Worm (Caenorhabditis elegans) whole organism, L2 larva: ENCODE data around the gene nlp-31.

Experiments
- R02D3.7 ChIP-seq: fragments of 150-350 bp; optimal IDR thresholded peaks from 2 replicates; lab custom pipeline; 2014; ENCODE audit warnings: missing biosample characterization, missing genetic modification characterization
- Y55F3AM.14 ChIP-seq: fragments of 200-800 bp; sonication (Bioruptor generic); optimal IDR thresholded peaks from 2 replicates; lab custom pipeline; 2018; ENCODE audit warnings: mild to moderate bottlenecking, missing genetic modification characterization, missing compliant biosample characterization
- ZK546.5 ChIP-seq: sonication (generic microtip); optimal IDR thresholded peaks from 2 replicates; lab custom pipeline; 2017; ENCODE audit warnings: missing biosample characterization, missing genetic modification characterization
- alr-1 ChIP-seq: fragments of 150-350 bp; optimal IDR thresholded peaks from 2 replicates; lab custom pipeline; 2014; ENCODE audit warnings: missing biosample characterization, missing genetic modification characterization
- ama-1 ChIP-seq: fragments of 150-350 bp; optimal IDR thresholded peaks from 2 replicates; lab custom pipeline; 2018; ENCODE audit warnings: inconsistent platforms
- blmp-1 ChIP-seq: sonication (generic microtip); optimal IDR thresholded peaks from 2 replicates; lab custom pipeline; 2017; ENCODE audit warnings: missing genetic modification characterization, mild to moderate bottlenecking, missing compliant biosample characterization, antibody characterized with exemption, moderate library complexity; ENCODE audit not compliant: insufficient read depth
- ceh-82 ChIP-seq: fragments of 150-350 bp; optimal IDR thresholded peaks from 2 replicates; lab custom pipeline; 2014; ENCODE audit warnings: missing biosample characterization, missing genetic modification characterization
- crh-2 ChIP-seq: sonication (generic microtip); optimal IDR thresholded peaks from 2 replicates; lab custom pipeline; 2017; ENCODE audit warnings: missing biosample characterization, missing genetic modification characterization
- egl-27 ChIP-seq: sonication (generic microtip); optimal IDR thresholded peaks from 3 replicates; lab custom pipeline; 2017; ENCODE audit warnings: missing biosample characterization, missing genetic modification reagents, missing genetic modification characterization
- elt-1 ChIP-seq: fragments of 150-350 bp; optimal IDR thresholded peaks from 2 replicates; lab custom pipeline; 2014; ENCODE audit warnings: missing biosample characterization, missing genetic modification characterization
- elt-3 ChIP-seq: sonication (generic microtip); optimal IDR thresholded peaks from 2 replicates; lab custom pipeline; 2017; ENCODE audit warnings: missing biosample characterization, missing genetic modification characterization
- gmeb-1 ChIP-seq: fragments of 150-350 bp; optimal IDR thresholded peaks from 2 replicates; lab custom pipeline; 2014; ENCODE audit warnings: missing biosample characterization, missing genetic modification characterization
- lin-11 ChIP-seq: fragments of 150-350 bp; sonication (generic microtip); optimal IDR thresholded peaks from 2 replicates; lab custom pipeline; 2014; ENCODE audit warnings: missing biosample characterization, missing genetic modification characterization, inconsistent platforms, mixed read lengths
- lin-13 ChIP-seq: fragments of 150-350 bp; optimal IDR thresholded peaks from 2 replicates; lab custom pipeline; 2014; ENCODE audit warnings: missing biosample characterization, missing genetic modification reagents, missing genetic modification characterization
- lin-39 ChIP-seq: fragments of 150-350 bp; optimal IDR thresholded peaks from 2 replicates; lab custom pipeline; 2014; ENCODE audit warnings: missing biosample characterization, missing genetic modification reagents, missing genetic modification characterization
- mbf-1 ChIP-seq: sonication (generic microtip); optimal IDR thresholded peaks from 2 replicates; lab custom pipeline; 2017; ENCODE audit warnings: missing biosample characterization, missing genetic modification characterization
- nhr-10 ChIP-seq: sonication (generic microtip); optimal IDR thresholded peaks from 2 replicates; lab custom pipeline; 2017; ENCODE audit warnings: missing biosample characterization, missing genetic modification characterization
- nhr-11 ChIP-seq: fragments of 150-350 bp; optimal IDR thresholded peaks from 2 replicates; lab custom pipeline; 2014; ENCODE audit warnings: missing biosample characterization, missing genetic modification characterization
- nhr-21 ChIP-seq: fragments of 150-350 bp; optimal IDR thresholded peaks from 2 replicates; lab custom pipeline; 2014; ENCODE audit warnings: missing biosample characterization, missing genetic modification characterization
- nhr-237 ChIP-seq: fragments of 150-350 bp; optimal IDR thresholded peaks from 2 replicates; lab custom pipeline; 2014; ENCODE audit warnings: missing biosample characterization, missing genetic modification characterization
- nhr-25 ChIP-seq: fragments of 150-350 bp; sonication (generic microtip); optimal IDR thresholded peaks from 3 replicates; lab custom pipeline; 2014; ENCODE audit warnings: missing biosample characterization, missing genetic modification characterization
- nhr-6 ChIP-seq: fragments of 150-350 bp; optimal IDR thresholded peaks from 2 replicates; lab custom pipeline; 2014; ENCODE audit warnings: missing biosample characterization, missing genetic modification characterization
- nhr-77 ChIP-seq: fragments of 150-350 bp; optimal IDR thresholded peaks from 2 replicates; lab custom pipeline; 2014; ENCODE audit warnings: missing biosample characterization, missing genetic modification characterization
- peb-1 ChIP-seq: fragments of 150-350 bp; optimal IDR thresholded peaks from 2 replicates; lab custom pipeline; 2014; ENCODE audit warnings: missing biosample characterization, missing genetic modification characterization
- skn-1 ChIP-seq: sonication (generic microtip); optimal IDR thresholded peaks from 2 replicates; lab custom pipeline; 2017; ENCODE audit warnings: missing biosample characterization, missing genetic modification characterization
- sma-3 ChIP-seq: sonication (generic microtip); optimal IDR thresholded peaks from 2 replicates; lab custom pipeline; 2016; ENCODE audit warnings: missing genetic modification reagents, missing genetic modification characterization, missing compliant biosample characterization
- sma-9 ChIP-seq, 2 experiments: fragments of 150-350 bp in 1 of 2; sonication (generic microtip) in 1 of 2; optimal IDR thresholded peaks; 2 replicates each; lab custom pipeline; 2014 to 2016; ENCODE audit warnings: missing genetic modification characterization in 2 of 2, mild to moderate bottlenecking in 1 of 2, missing biosample characterization in 1 of 2, missing compliant biosample characterization in 1 of 2, missing genetic modification reagents in 1 of 2, moderate library complexity in 1 of 2
- unc-39 ChIP-seq: fragments of 150-350 bp; optimal IDR thresholded peaks from 2 replicates; lab custom pipeline; 2014; ENCODE audit warnings: missing biosample characterization, missing genetic modification characterization
- unc-62 ChIP-seq: fragments of 150-350 bp; optimal IDR thresholded peaks from 2 replicates; lab custom pipeline; 2014; ENCODE audit warnings: missing biosample characterization, missing genetic modification reagents, missing genetic modification characterization
- zag-1 ChIP-seq: fragments of 150-350 bp; optimal IDR thresholded peaks from 2 replicates; lab custom pipeline; 2014; ENCODE audit warnings: missing biosample characterization, missing genetic modification characterization
- ztf-1 ChIP-seq: fragments of 200-800 bp; sonication (Bioruptor generic); conservative IDR thresholded peaks from 2 replicates; pipeline ENCODE4 v1.3.6; 2022; ENCODE audit warnings: missing genetic modification characterization, missing compliant biosample characterization
- ztf-4 ChIP-seq: fragments of 150-350 bp; optimal IDR thresholded peaks from 2 replicates; lab custom pipeline; 2014; ENCODE audit warnings: missing biosample characterization, missing genetic modification characterization

The nlp-31 gene

ce11 chrV:3976964-3977363, 2.9 kb upstream of the nlp-31 start, which contains the start of gene str-83:
TSS of gene str-83 (plus strand) at chrV:3977264.
- no peak for TF ChIP-seq zag-1 (tag; lab: Kevin White, UChicago)
- TF ChIP-seq ZK546.5 (tag; lab: Kevin White, UChicago), result no peak

- no peak for TF ChIP-seq ceh-82 (tag; lab: Kevin White, UChicago)
- no peak for TF ChIP-seq mbf-1 (tag; lab: Kevin White, UChicago)
- TF ChIP-seq lin-39 (tag; lab: Kevin White, UChicago), result no peak
- no peak for TF ChIP-seq nhr-25 (tag; lab: Kevin White, UChicago)
- TF ChIP-seq lin-11, result no peak
- TF ChIP-seq nhr-237, result no peak
- no peak for TF ChIP-seq sma-3 (GFP tag; lab: Kevin White, UChicago)
These were observed 802 bp upstream of the nlp-31 start, which contains the start of gene nlp-34 for ce11 chrV:3979053-3979452. TSS of gene nlp-34 (minus strand) at chrV:3979134.

ce11 chrV:3980228-3980933, 526 bp downstream of the nlp-31 start:
- TF ChIP-seq mbf-1 (tag; lab: Kevin White, UChicago) (no peak), ama-1 (lab: Kevin White, UChicago) (peak; percentile 23), nhr-10 (tag; lab: Kevin White, UChicago) (no peak), R02D3.7 (no peak), nhr-6 (tag; lab: Kevin White, UChicago) (no peak), sma-3 (GFP tag; lab: Kevin White, UChicago) (peak; percentile 21), Y55F3AM.14 (GFP tag; lab: Kevin White, UChicago) (no peak), nhr-21 (tag; lab: Kevin White, UChicago) (peak; percentile 68), skn-1 (tag; lab: Kevin White, UChicago) (no peak), sma-9 (GFP tag; optimal IDR thresholded peaks at IDR 0.05; lab: Kevin White, UChicago) (peak; percentile 33), sma-9 (tag; optimal IDR thresholded peaks at IDR 0.05; lab: Kevin White, UChicago) (no peak)

ce11 chrV:3981680-3982079, 1.8 kb downstream of the nlp-31 start, which contains the start of gene nlp-30:
TSS of gene nlp-30 (plus strand) at chrV:3981980.
- TF ChIP-seq crh-2 (tag; lab: Kevin White, UChicago), result no peak
- TF ChIP-seq egl-27, result no peak
- TF ChIP-seq unc-62 (GFP tag; lab: Kevin White, UChicago), result no peak
- TF ChIP-seq ztf-1 (GFP tag; lab: Robert Waterston, UW), result no peak

- TF ChIP-seq alr-1 (tag; lab: Kevin White, UChicago) (no peak), ztf-4 (tag; lab: Kevin White, UChicago) (no peak), skn-1 (tag; lab: Kevin White, UChicago) (no peak), nhr-77 (no peak), lin-11 (no peak), ama-1 (lab: Kevin White, UChicago) (no peak), nhr-25 (tag; lab: Kevin White, UChicago) (peak; percentile 77), sma-9 (GFP tag; optimal IDR thresholded peaks at IDR 0.05; lab: Kevin White, UChicago) (peak; percentile 63), sma-9 (tag; optimal IDR thresholded peaks at IDR 0.05; lab: Kevin White, UChicago) (no peak), ztf-1 (GFP tag; lab: Robert Waterston, UW) (no peak), blmp-1 (tag; lab: Kevin White, UChicago) (peak; percentile 50), nhr-21 (tag; lab: Kevin White, UChicago) (peak; percentile 59), elt-1 (tag; lab: Kevin White, UChicago) (no peak), sma-3 (GFP tag; lab: Kevin White, UChicago) (peak; percentile 79), Y55F3AM.14 (GFP tag; lab: Kevin White, UChicago) (no peak), crh-2 (tag; lab: Kevin White, UChicago) (peak; percentile 49), gmeb-1 (tag; lab: Kevin White, UChicago) (no peak), nhr-237 (no peak), peb-1 (tag; lab: Kevin White, UChicago) (no peak)
These were observed 4.3 kb downstream of the nlp-31 start, which contains the start of gene nlp-29 for ce11 chrV:3984178-3984577. TSS of gene nlp-29 (plus strand) at chrV:3984425.

DNA sequence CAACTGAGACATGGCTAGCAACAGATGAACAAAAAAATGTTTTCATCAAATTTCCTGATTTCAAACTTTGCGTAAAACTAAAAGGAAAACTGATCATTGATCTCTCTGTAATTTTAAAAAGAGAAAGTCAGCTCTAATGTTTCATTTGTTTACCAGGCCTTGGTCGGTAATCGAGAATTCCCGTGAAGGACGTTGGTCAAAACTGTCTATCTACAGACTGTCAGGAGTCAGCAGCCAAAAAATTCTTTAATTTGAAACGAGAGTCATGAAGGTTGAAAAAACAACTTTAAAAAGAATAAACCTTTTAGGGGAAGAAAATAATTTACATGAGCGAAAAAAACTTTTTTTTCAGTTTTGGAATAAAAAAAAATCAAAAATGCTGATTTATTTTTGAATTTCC, 5.2 kb downstream of the nlp-31 start:
- TF ChIP-seq nhr-11 (no peak), nhr-237 (no peak), R02D3.7 (no peak), unc-62 (GFP tag; lab: Kevin White, UChicago) (no peak), lin-13 (GFP tag; lab: Kevin White, UChicago) (no peak), nhr-6 (tag; lab: Kevin White, UChicago) (no peak), sma-9 (GFP tag; optimal IDR thresholded peaks at IDR 0.05; lab: Kevin White, UChicago) (peak; percentile 72), sma-9 (tag; optimal IDR thresholded peaks at IDR 0.05; lab: Kevin White, UChicago) (no peak), unc-39 (tag; lab: Kevin White, UChicago) (no peak), elt-3 (tag; lab: Kevin White, UChicago) (no peak), nhr-25 (tag; lab: Kevin White, UChicago) (peak; percentile 42), blmp-1 (tag; lab: Kevin White, UChicago) (peak; percentile 54)
